Worm (Caenorhabditis elegans) whole organism, mixed stage, embryonic: ENCODE results near the gene T10D4.15.

Experiments used
- bed-3 ChIP-seq: fragments of 200-800 bp; sonication (Bioruptor generic); optimal IDR thresholded peaks from 3 replicates; lab custom pipeline; 2018; ENCODE audit warnings: mild to moderate bottlenecking, missing genetic modification characterization, moderate library complexity, missing compliant biosample characterization
- blmp-1 ChIP-seq: fragments of 150-350 bp; optimal IDR thresholded peaks from 2 replicates; lab custom pipeline; 2014; ENCODE audit warnings: missing biosample characterization, missing genetic modification characterization
- drap-1 ChIP-seq: fragments of 200-800 bp; sonication (Bioruptor generic); optimal IDR thresholded peaks from 3 replicates; lab custom pipeline; 2018; ENCODE audit warnings: mild to moderate bottlenecking, missing genetic modification characterization, missing compliant biosample characterization
- elt-3 ChIP-seq: fragments of 150-350 bp; optimal IDR thresholded peaks from 2 replicates; lab custom pipeline; 2014; ENCODE audit warnings: missing biosample characterization, missing genetic modification characterization
- hlh-1 ChIP-seq: fragments of 150-350 bp; optimal IDR thresholded peaks from 2 replicates; lab custom pipeline; 2014; ENCODE audit warnings: missing biosample characterization, missing genetic modification reagents, missing genetic modification characterization
- nhr-12 ChIP-seq: fragments of 150-350 bp; optimal IDR thresholded peaks from 2 replicates; lab custom pipeline; 2014; ENCODE audit warnings: missing biosample characterization, missing genetic modification characterization
- nhr-237 ChIP-seq: fragments of 150-350 bp; optimal IDR thresholded peaks from 2 replicates; lab custom pipeline; 2014; ENCODE audit warnings: missing biosample characterization, missing genetic modification characterization
- nhr-28 ChIP-seq: fragments of 150-350 bp; optimal IDR thresholded peaks from 2 replicates; lab custom pipeline; 2014; ENCODE audit warnings: missing biosample characterization, missing genetic modification characterization
- nhr-76 ChIP-seq: sonication (generic microtip); optimal IDR thresholded peaks from 2 replicates; lab custom pipeline; 2017; ENCODE audit warnings: missing biosample characterization, missing genetic modification characterization
- pha-4 ChIP-seq: fragments of 150-350 bp; optimal IDR thresholded peaks from 2 replicates; lab custom pipeline; 2018; ENCODE audit warnings: missing biosample characterization, missing genetic modification reagents, missing genetic modification characterization
- sem-2 ChIP-seq: fragments of 200-800 bp; sonication (Bioruptor generic); optimal IDR thresholded peaks from 2 replicates; lab custom pipeline; 2018; ENCODE audit warnings: mild to moderate bottlenecking, missing genetic modification characterization, missing compliant biosample characterization
- snpc-4 ChIP-seq: fragments of 150-350 bp; optimal IDR thresholded peaks from 2 replicates; lab custom pipeline; 2014; ENCODE audit warnings: missing biosample characterization, missing genetic modification characterization
- unc-39 ChIP-seq: fragments of 150-350 bp; optimal IDR thresholded peaks from 2 replicates; lab custom pipeline; 2014; ENCODE audit warnings: missing biosample characterization, missing genetic modification characterization
- unc-62 ChIP-seq: fragments of 150-350 bp; optimal IDR thresholded peaks from 2 replicates; lab custom pipeline; 2014; ENCODE audit warnings: missing biosample characterization, missing genetic modification reagents, missing genetic modification characterization

DNA sequence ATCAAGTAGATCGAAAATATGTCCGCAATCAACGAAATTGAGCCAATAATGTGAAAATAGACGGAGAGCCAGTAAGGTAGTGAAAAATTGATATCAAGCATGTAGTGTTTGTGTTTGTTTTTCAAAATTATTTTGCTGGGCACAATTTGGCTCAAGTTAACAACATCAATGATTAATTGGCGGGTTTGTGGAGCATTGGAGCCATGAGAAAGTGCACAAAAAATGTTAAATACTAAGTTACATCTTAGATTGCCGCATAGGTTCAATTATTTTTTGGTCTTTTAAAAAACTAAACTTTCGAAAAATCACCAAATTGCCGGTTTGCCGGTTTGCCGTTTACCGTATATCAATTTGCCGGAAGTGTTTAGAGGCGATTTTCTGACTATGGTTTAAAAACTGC lies 8.1 kb upstream of the T10D4.15 start, which contains the start of gene sri-54:
- TF ChIP-seq nhr-237 (tag; lab: Kevin White, UChicago) (no peak), unc-39 (tag; lab: Kevin White, UChicago) (no peak), blmp-1 (tag; lab: Kevin White, UChicago) (no peak), bed-3 (GFP tag; lab: Kevin White, UChicago) (no peak), nhr-12 (tag; lab: Kevin White, UChicago) (no peak), unc-62 (GFP tag; lab: Kevin White, UChicago) (no peak), nhr-76 (no peak), sem-2 (GFP tag; lab: Kevin White, UChicago) (no peak), nhr-28 (tag; lab: Kevin White, UChicago) (no peak), drap-1 (GFP tag; lab: Kevin White, UChicago) (no peak), snpc-4 (tag; lab: Kevin White, UChicago) (no peak), elt-3 (tag; lab: Kevin White, UChicago) (no peak), pha-4 (no peak), hlh-1 (tag; lab: Kevin White, UChicago) (no peak)
